Worm (Caenorhabditis elegans) whole organism, L4 larva: ENCODE measurements around the gene emc-3.

Experiments used
- Y48G9A.11 ChIP-seq: fragments of 200-800 bp; sonication (Bioruptor generic); IDR thresholded peaks from 2 replicates; pipeline ENCODE4 v1.3.6; 2022; ENCODE audit warnings: missing genetic modification reagents, missing genetic modification characterization, missing compliant biosample characterization
- ama-1 ChIP-seq: fragments of 150-350 bp; optimal IDR thresholded peaks from 2 replicates; lab custom pipeline; 2014; ENCODE audit warnings: inconsistent platforms, mixed read lengths
- ceh-32 ChIP-seq: sonication (generic microtip); optimal IDR thresholded peaks from 2 replicates; lab custom pipeline; 2016; ENCODE audit warnings: mild to moderate bottlenecking, missing genetic modification characterization, missing compliant biosample characterization; ENCODE audit not compliant: poor library complexity
- cey-2 ChIP-seq: sonication (generic microtip); optimal IDR thresholded peaks from 3 replicates; lab custom pipeline; 2017; ENCODE audit warnings: missing genetic modification characterization, mild to moderate bottlenecking, missing compliant biosample characterization, antibody characterized with exemption, borderline replicate concordance; ENCODE audit not compliant: insufficient read depth
- dmd-9 ChIP-seq: fragments of 200-800 bp; sonication (Bioruptor generic); IDR thresholded peaks from 2 replicates; pipeline ENCODE4 v1.3.6; 2022; ENCODE audit warnings: missing genetic modification reagents, missing genetic modification characterization, missing compliant biosample characterization
- duxl-1 ChIP-seq: sonication (generic microtip); optimal IDR thresholded peaks from 2 replicates; lab custom pipeline; 2016; ENCODE audit warnings: mild to moderate bottlenecking, missing genetic modification characterization, moderate library complexity, missing compliant biosample characterization; ENCODE audit not compliant: poor library complexity
- dve-1 ChIP-seq: sonication (generic microtip); optimal IDR thresholded peaks from 2 replicates; lab custom pipeline; 2017; ENCODE audit warnings: antibody characterized with exemption, mild to moderate bottlenecking, missing genetic modification characterization, missing compliant biosample characterization; ENCODE audit not compliant: insufficient read depth
- fkh-10 ChIP-seq: fragments of 150-350 bp; optimal IDR thresholded peaks from 2 replicates; lab custom pipeline; 2014; ENCODE audit warnings: missing biosample characterization, missing genetic modification reagents, missing genetic modification characterization
- lir-3 ChIP-seq: sonication (generic microtip); optimal IDR thresholded peaks from 2 replicates; lab custom pipeline; 2016; ENCODE audit warnings: mild to moderate bottlenecking, missing genetic modification characterization, missing compliant biosample characterization
- mdl-1 ChIP-seq, 2 experiments: fragments of 150-350 bp in 1 of 2; sonication (generic microtip) in 1 of 2; optimal IDR thresholded peaks; 2 replicates each; lab custom pipeline; 2014 to 2017; ENCODE audit warnings: missing biosample characterization in 2 of 2, missing genetic modification characterization in 2 of 2
- nhr-237 ChIP-seq: sonication (generic microtip); optimal IDR thresholded peaks from 2 replicates; lab custom pipeline; 2017; ENCODE audit warnings: missing biosample characterization, missing genetic modification characterization
- nhr-77 ChIP-seq: fragments of 150-350 bp; optimal IDR thresholded peaks from 2 replicates; lab custom pipeline; 2014; ENCODE audit warnings: missing biosample characterization, missing genetic modification characterization
- zag-1 ChIP-seq: fragments of 150-350 bp; optimal IDR thresholded peaks from 2 replicates; lab custom pipeline; 2014; ENCODE audit warnings: missing biosample characterization, missing genetic modification characterization

DNA sequence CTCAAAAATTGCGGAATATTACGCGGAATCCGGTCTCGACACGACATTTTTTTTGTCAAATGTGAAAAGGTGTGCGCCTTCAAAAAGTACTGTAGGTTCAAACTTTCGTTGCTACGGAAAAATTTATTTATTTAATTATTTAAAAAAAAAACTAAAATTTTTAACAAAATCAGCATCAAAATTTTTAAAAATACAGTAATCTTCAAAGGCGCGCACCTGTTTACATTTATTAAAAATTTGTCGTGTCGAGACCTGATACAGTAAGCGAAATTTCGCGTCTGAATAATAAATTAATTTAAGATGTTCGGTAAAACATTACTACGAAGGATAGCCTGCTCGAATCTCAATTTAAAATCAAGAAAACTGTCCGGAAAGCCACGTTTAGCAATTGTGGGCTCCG, 10.0 kb downstream of the emc-3 start, which contains the start of gene Y62E10A.6:
- TF ChIP-seq nhr-77 (tag; lab: Kevin White, UChicago), result no peak
- no peak for TF ChIP-seq zag-1 (tag; lab: Kevin White, UChicago)
- TF ChIP-seq Y48G9A.11 (GFP tag; lab: Robert Waterston, UW), result 0 out of 2 replicates have a peak, but pooled peaks have one; percentile 20
- TF ChIP-seq ama-1 (lab: Kevin White, UChicago), result no peak
- no peak for TF ChIP-seq mdl-1 (tag; optimal IDR thresholded peaks at IDR 0.05; lab: Kevin White, UChicago)
- TF ChIP-seq cey-2, result no peak
- no peak for TF ChIP-seq lir-3 (tag; lab: Kevin White, UChicago)
- no peak for TF ChIP-seq nhr-237 (tag; lab: Kevin White, UChicago)
- TF ChIP-seq dmd-9 (GFP tag; lab: Robert Waterston, UW), result no peak
- no peak for TF ChIP-seq ceh-32 (tag; lab: Kevin White, UChicago)
- TF ChIP-seq dve-1 (tag; lab: Kevin White, UChicago), result no peak
- no peak for TF ChIP-seq duxl-1 (tag; lab: Kevin White, UChicago)
- no peak for TF ChIP-seq fkh-10 (GFP tag; lab: Kevin White, UChicago)
